Fruit fly (Drosophila melanogaster) whole organism: ENCODE data around the gene CG31223.

Source experiments
- CG8478 ChIP-seq: fragments of >200 bp; optimal IDR thresholded peaks from 2 replicates; lab custom pipeline; 2018; ENCODE audit warnings: inconsistent platforms
- Dll ChIP-seq: fragments of >200 bp; optimal IDR thresholded peaks from 2 replicates; lab custom pipeline; 2017
- EcR ChIP-seq, 2 experiments: fragments of >200 bp; optimal IDR thresholded peaks; 2 replicates each; lab custom pipeline; 2017; ENCODE audit warnings: missing biosample characterization in 2 of 2, missing genetic modification characterization in 2 of 2, missing genetic modification reagents in 2 of 2
- pan ChIP-seq: fragments of >200 bp; optimal IDR thresholded peaks from 2 replicates; lab custom pipeline; 2017
- psq ChIP-seq: fragments of >200 bp; optimal IDR thresholded peaks from 2 replicates; lab custom pipeline; 2017

dm6 chr3R:20823704-20824454, 7.0 kb upstream of the CG31223 start, which contains the start of gene CG17272:
- TF ChIP-seq pan = no peak
- no peak for TF ChIP-seq Dll (lab: Kevin White, UChicago)
- no peak for TF ChIP-seq EcR (GFP tag; optimal IDR thresholded peaks at IDR 0.05; lab: Kevin White, UChicago)
- TF ChIP-seq psq (lab: Kevin White, UChicago) = no peak
- TF ChIP-seq CG8478 (lab: Kevin White, UChicago) = no peak
